Fruit fly (Drosophila melanogaster) Kc167 (cell line): ENCODE results near the gene gdl-ORF39.

Experiments
- Sin3A ChIP-seq: fragments of >200 bp; optimal IDR thresholded peaks from 2 replicates; lab custom pipeline; 2018; ENCODE audit warnings: missing external identifiers
- insv ChIP-seq: fragments of >200 bp; optimal IDR thresholded peaks from 3 replicates; lab custom pipeline; 2018; ENCODE audit warnings: missing external identifiers
- psq ChIP-seq: fragments of >200 bp; optimal IDR thresholded peaks from 2 replicates; lab custom pipeline; 2017; ENCODE audit warnings: missing external identifiers

dm6 chr3L:15535800-15536225 lies 26.6 kb downstream of the gdl-ORF39 start:
- no peak for TF ChIP-seq psq (lab: Kevin White, UChicago)
- TF ChIP-seq Sin3A (lab: Kevin White, UChicago), result no peak
- no peak for TF ChIP-seq insv (lab: Kevin White, UChicago)
